Fruit fly (Drosophila melanogaster) whole organism, embryonic: ENCODE data around the gene Dpm2.
A peak's percentile ranks its signal among the peaks of the same experiment; 100 is the strongest.

Experiments
- Abd-B ChIP-seq: fragments of 200-800 bp; sonication (Bioruptor generic); optimal IDR thresholded peaks from 2 replicates; lab custom pipeline; 2018; ENCODE audit warnings: missing biosample characterization, mild to moderate bottlenecking, missing genetic modification characterization, moderate library complexity
- Atf6 ChIP-seq: fragments of 200-800 bp; sonication (Bioruptor generic); IDR thresholded peaks from 2 replicates; pipeline ENCODE4 v1.3.6; 2022; ENCODE audit warnings: missing biosample characterization, missing genetic modification characterization
- C15 ChIP-seq: fragments of 200-800 bp; sonication (Bioruptor generic); IDR thresholded peaks from 3 replicates; pipeline ENCODE4 v1.3.6; 2022; ENCODE audit warnings: missing biosample characterization, missing genetic modification characterization
- CG10209 ChIP-seq: fragments of 200-800 bp; sonication (Bioruptor generic); optimal IDR thresholded peaks from 3 replicates; lab custom pipeline; 2017; ENCODE audit warnings: missing biosample characterization, mild to moderate bottlenecking, missing genetic modification characterization, missing genetic modification reagents
- CG11398 ChIP-seq: fragments of 200-800 bp; sonication (Bioruptor generic); optimal IDR thresholded peaks from 2 replicates; lab custom pipeline; 2016; ENCODE audit warnings: missing biosample characterization, missing genetic modification characterization
- CG12155 ChIP-seq: fragments of 200-800 bp; sonication (Bioruptor generic); optimal IDR thresholded peaks from 3 replicates; lab custom pipeline; 2016; ENCODE audit warnings: missing biosample characterization, missing genetic modification characterization
- CG12236 ChIP-seq: fragments of 200-800 bp; sonication (Bioruptor generic); optimal IDR thresholded peaks from 2 replicates; lab custom pipeline; 2016; ENCODE audit warnings: missing biosample characterization, missing genetic modification characterization
- CG14965 ChIP-seq: fragments of 200-800 bp; sonication (Bioruptor generic); optimal IDR thresholded peaks from 2 replicates; lab custom pipeline; 2016; ENCODE audit warnings: missing biosample characterization, missing genetic modification characterization, borderline replicate concordance
- CG15011 ChIP-seq: fragments of 200-800 bp; sonication (Bioruptor generic); optimal IDR thresholded peaks from 3 replicates; lab custom pipeline; 2018; ENCODE audit warnings: missing biosample characterization, mild to moderate bottlenecking, missing genetic modification characterization
- CG15269 ChIP-seq: fragments of 200-800 bp; sonication (Bioruptor generic); optimal IDR thresholded peaks from 2 replicates; lab custom pipeline; 2018; ENCODE audit warnings: missing biosample characterization, mild to moderate bottlenecking, missing genetic modification characterization, moderate library complexity
- CG2712 ChIP-seq: fragments of 200-800 bp; optimal IDR thresholded peaks from 3 replicates; lab custom pipeline; 2019; ENCODE audit warnings: missing biosample characterization, mild to moderate bottlenecking, missing genetic modification characterization, moderate library complexity
- CG4730 ChIP-seq: fragments of 200-800 bp; sonication (Bioruptor generic); IDR thresholded peaks from 2 replicates; pipeline ENCODE4 v1.3.6; 2022; ENCODE audit warnings: missing biosample characterization, missing genetic modification characterization
- CG6272 ChIP-seq: fragments of 200-800 bp; sonication (Bioruptor generic); IDR thresholded peaks from 2 replicates; pipeline ENCODE4 v1.3.6; 2022; ENCODE audit warnings: missing biosample characterization, missing genetic modification characterization
- CG6689 ChIP-seq: fragments of 200-800 bp; sonication (Bioruptor generic); IDR thresholded peaks from 2 replicates; pipeline ENCODE4 v1.3.6; 2022; ENCODE audit warnings: missing biosample characterization, missing genetic modification characterization
- CG7372 ChIP-seq: fragments of 200-800 bp; sonication (Bioruptor generic); IDR thresholded peaks from 2 replicates; pipeline ENCODE4 v1.3.6; 2022; ENCODE audit warnings: missing biosample characterization, missing genetic modification characterization
- CG9932 ChIP-seq: fragments of 200-800 bp; sonication (Bioruptor generic); IDR thresholded peaks from 2 replicates; pipeline ENCODE4 v1.3.6; 2022; ENCODE audit warnings: missing biosample characterization, missing genetic modification characterization
- Camta ChIP-seq: fragments of 200-800 bp; sonication (Bioruptor generic); optimal IDR thresholded peaks from 2 replicates; lab custom pipeline; 2016; ENCODE audit warnings: missing biosample characterization, missing genetic modification characterization
- CrebB ChIP-seq: fragments of 200-800 bp; sonication (Bioruptor generic); optimal IDR thresholded peaks from 3 replicates; lab custom pipeline; 2018; ENCODE audit warnings: missing biosample characterization, mild to moderate bottlenecking, missing genetic modification characterization
- Dad ChIP-seq: fragments of 200-800 bp; sonication (Bioruptor generic); optimal IDR thresholded peaks from 3 replicates; lab custom pipeline; 2016; ENCODE audit warnings: missing biosample characterization, missing genetic modification characterization
- Dfd ChIP-seq, 2 experiments: fragments of >200 bp; optimal IDR thresholded peaks; 2 replicates each; lab custom pipeline; 2017; ENCODE audit warnings: missing biosample characterization in 2 of 2, missing genetic modification characterization in 2 of 2
- E2f2 ChIP-seq: fragments of 200-800 bp; sonication (Bioruptor generic); IDR thresholded peaks from 2 replicates; pipeline ENCODE4 v1.3.6; 2022; ENCODE audit warnings: missing biosample characterization, missing genetic modification characterization
- HLH4C ChIP-seq: fragments of 200-800 bp; sonication (Bioruptor generic); IDR thresholded peaks from 3 replicates; pipeline ENCODE4 v1.3.6; 2022; ENCODE audit warnings: missing biosample characterization, missing genetic modification characterization; ENCODE audit not compliant: partially characterized antibody
- HmgD ChIP-seq: fragments of 200-800 bp; sonication (Bioruptor generic); optimal IDR thresholded peaks from 3 replicates; lab custom pipeline; 2016; ENCODE audit warnings: missing biosample characterization, missing genetic modification characterization
- Hr3 ChIP-seq: fragments of 200-800 bp; sonication (Bioruptor generic); optimal IDR thresholded peaks from 3 replicates; lab custom pipeline; 2016; ENCODE audit warnings: missing biosample characterization, missing genetic modification characterization
- Mes4 ChIP-seq: fragments of 200-800 bp; sonication (Bioruptor generic); optimal IDR thresholded peaks from 2 replicates; lab custom pipeline; 2016; ENCODE audit warnings: missing biosample characterization, missing genetic modification characterization
- Nf-YB ChIP-seq: fragments of 200-800 bp; sonication (Bioruptor generic); optimal IDR thresholded peaks from 3 replicates; lab custom pipeline; 2019; ENCODE audit warnings: missing biosample characterization, mild to moderate bottlenecking, missing genetic modification characterization, moderate library complexity
- Nf-YC ChIP-seq: fragments of 200-800 bp; optimal IDR thresholded peaks from 3 replicates; lab custom pipeline; 2019; ENCODE audit warnings: missing biosample characterization, mild to moderate bottlenecking, missing genetic modification characterization, moderate library complexity
- Sry-δ ChIP-seq: fragments of 200-800 bp; sonication (Bioruptor generic); optimal IDR thresholded peaks from 2 replicates; lab custom pipeline; 2016; ENCODE audit warnings: missing biosample characterization, missing genetic modification characterization
- abd-A ChIP-seq: fragments of 200-800 bp; sonication (Bioruptor generic); optimal IDR thresholded peaks from 3 replicates; lab custom pipeline; 2019; ENCODE audit warnings: missing biosample characterization, mild to moderate bottlenecking, missing genetic modification characterization, moderate library complexity
- caup ChIP-seq: fragments of 200-800 bp; sonication (Bioruptor generic); optimal IDR thresholded peaks from 3 replicates; lab custom pipeline; 2017; ENCODE audit warnings: missing biosample characterization, mild to moderate bottlenecking, missing genetic modification characterization, moderate library complexity; ENCODE audit not compliant: severe bottlenecking
- croc ChIP-seq: fragments of 200-800 bp; sonication (Bioruptor generic); conservative IDR thresholded peaks from 3 replicates; pipeline ENCODE4 v1.3.6; 2022; ENCODE audit warnings: missing biosample characterization, missing genetic modification characterization
- da ChIP-seq: fragments of 200-800 bp; sonication (Bioruptor generic); optimal IDR thresholded peaks from 2 replicates; lab custom pipeline; 2016; ENCODE audit warnings: missing biosample characterization, missing genetic modification characterization
- grn ChIP-seq: fragments of 200-800 bp; sonication (Bioruptor generic); optimal IDR thresholded peaks from 3 replicates; lab custom pipeline; 2017; ENCODE audit warnings: missing biosample characterization, missing genetic modification characterization
- hth ChIP-seq: fragments of >200 bp; optimal IDR thresholded peaks from 2 replicates; lab custom pipeline; 2017; ENCODE audit warnings: inconsistent platforms
- insv ChIP-seq, 2 experiments: fragments of 200-800 bp; sonication (Bioruptor generic); optimal IDR thresholded peaks; 3 replicates each; lab custom pipeline; 2016 to 2018; ENCODE audit warnings: missing biosample characterization in 2 of 2, missing genetic modification characterization in 2 of 2
- inv ChIP-seq: fragments of 200-800 bp; sonication (Bioruptor generic); IDR thresholded peaks from 2 replicates; pipeline ENCODE4 v1.3.6; 2022; ENCODE audit warnings: missing biosample characterization, missing genetic modification characterization; ENCODE audit not compliant: partially characterized antibody
- kay ChIP-seq: fragments of 200-800 bp; sonication (Bioruptor generic); optimal IDR thresholded peaks from 2 replicates; lab custom pipeline; 2016; ENCODE audit warnings: missing biosample characterization, missing genetic modification characterization
- nau ChIP-seq: fragments of 200-800 bp; sonication (Bioruptor generic); optimal IDR thresholded peaks from 3 replicates; lab custom pipeline; 2017; ENCODE audit warnings: missing biosample characterization, mild to moderate bottlenecking, missing genetic modification characterization, missing genetic modification reagents
- oc ChIP-seq: fragments of 200-800 bp; sonication (Bioruptor generic); optimal IDR thresholded peaks from 2 replicates; lab custom pipeline; 2018; ENCODE audit warnings: missing biosample characterization, mild to moderate bottlenecking, missing genetic modification characterization, moderate library complexity
- otp ChIP-seq: fragments of 200-800 bp; sonication (Bioruptor generic); IDR thresholded peaks from 3 replicates; pipeline ENCODE4, ENCODE4 v1.3.6; 2022; ENCODE audit warnings: missing biosample characterization, missing genetic modification characterization
- row ChIP-seq: fragments of 200-800 bp; sonication (Bioruptor generic); IDR thresholded peaks from 3 replicates; pipeline ENCODE4 v1.3.6; 2022; ENCODE audit warnings: missing biosample characterization, missing genetic modification characterization
- schlank ChIP-seq: fragments of 200-800 bp; sonication (Bioruptor generic); optimal IDR thresholded peaks from 2 replicates; lab custom pipeline; 2018; ENCODE audit warnings: missing biosample characterization, mild to moderate bottlenecking, missing genetic modification characterization
- sens ChIP-seq: fragments of 200-800 bp; sonication (Bioruptor generic); peaks from one replicate; lab custom pipeline; 2016; ENCODE audit warnings: missing biosample characterization, missing genetic modification characterization
- sisA ChIP-seq: fragments of 200-800 bp; sonication (Bioruptor generic); IDR thresholded peaks from 2 replicates; pipeline ENCODE4 v1.3.6; 2022; ENCODE audit warnings: missing biosample characterization, missing genetic modification characterization
- stc ChIP-seq: fragments of 200-800 bp; sonication (Bioruptor generic); IDR thresholded peaks from 2 replicates; pipeline ENCODE4 v1.3.6; 2022; ENCODE audit warnings: missing biosample characterization, missing genetic modification characterization
- twi ChIP-seq: fragments of 200-800 bp; optimal IDR thresholded peaks from 2 replicates; lab custom pipeline; 2019; ENCODE audit warnings: missing biosample characterization, mild to moderate bottlenecking, missing genetic modification characterization, moderate library complexity
- unc-4 ChIP-seq: fragments of 200-800 bp; sonication (Bioruptor generic); IDR thresholded peaks from 2 replicates; pipeline ENCODE4 v1.3.6; 2022; ENCODE audit warnings: missing biosample characterization, missing genetic modification characterization; ENCODE audit not compliant: partially characterized antibody
- yki ChIP-seq: fragments of >200 bp; optimal IDR thresholded peaks from 3 replicates; lab custom pipeline; 2018
- zen2 ChIP-seq: fragments of 200-800 bp; sonication (Bioruptor generic); IDR thresholded peaks from 3 replicates; pipeline ENCODE4 v1.3.6; 2022; ENCODE audit warnings: missing biosample characterization, missing genetic modification characterization; ENCODE audit not compliant: partially characterized antibody

Dpm2 gene

DNA sequence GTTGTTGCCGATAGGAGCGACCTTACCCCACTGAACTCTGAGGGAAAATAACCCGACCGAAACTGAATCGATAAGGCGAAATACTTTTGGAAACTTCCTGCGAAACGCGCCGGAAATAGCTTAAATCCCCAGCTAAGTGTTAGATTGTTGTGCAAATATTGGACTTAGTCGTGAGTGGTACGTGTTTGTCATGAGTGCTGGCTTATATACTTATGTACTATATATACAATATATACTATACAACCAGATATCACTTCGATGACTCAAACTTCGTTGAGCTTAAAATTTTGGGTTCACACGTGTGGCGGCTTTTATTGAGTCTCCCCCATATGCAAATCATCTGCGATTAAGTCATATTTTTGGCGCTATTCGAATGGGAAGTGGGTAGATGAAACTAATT, 26.9 kb downstream of the Dpm2 start (continued):
- no peak for TF ChIP-seq CG14965
- no peak for TF ChIP-seq kay (GFP tag; lab: Kevin White, UChicago)
- TF ChIP-seq oc (tag; lab: Kevin White, UChicago), result peak; percentile 33
- no peak for TF ChIP-seq C15
- 0 out of 2 replicates have a peak, but pooled peaks have one; percentile 12 for TF ChIP-seq Atf6 (GFP tag; lab: Robert Waterston, UW)
- TF ChIP-seq CG4730 (GFP tag; lab: Robert Waterston, UW), result no peak
- TF ChIP-seq, all 482 proteins: peak for 9

dm6 chr3L:3348956-3349824, 29.8 kb downstream of the Dpm2 start:
- TF ChIP-seq CG6272 (GFP tag; lab: Robert Waterston, UW) (no peak), CG12155 (GFP tag; lab: Kevin White, UChicago) (no peak), Mes4 (no peak), Nf-YB (GFP tag; lab: Kevin White, UChicago) (peak; percentile 61), inv (GFP tag; lab: Robert Waterston, UW) (no peak), Dad (GFP tag; lab: Kevin White, UChicago) (no peak), unc-4 (GFP tag; lab: Robert Waterston, UW) (no peak), sens (GFP tag; lab: Kevin White, UChicago) (peak; percentile 8), insv (GFP tag; optimal IDR thresholded peaks at IDR 0.05; lab: Kevin White, UChicago) (no peak), croc (no peak), grn (no peak), CG2712 (tag; lab: Kevin White, UChicago) (no peak), CG6689 (GFP tag; lab: Robert Waterston, UW) (no peak), CG15011 (GFP tag; lab: Kevin White, UChicago) (no peak), Camta (GFP tag; lab: Kevin White, UChicago) (no peak), Atf6 (GFP tag; lab: Robert Waterston, UW) (peak; percentile 36; the same call in 1 of the 2 replicates), CrebB (peak; percentile 1), otp (GFP tag; lab: Robert Waterston, UW) (no peak), CG15269 (tag; lab: Kevin White, UChicago) (no peak), HLH4C (no peak), schlank (tag; lab: Kevin White, UChicago) (no peak), abd-A (tag; lab: Kevin White, UChicago) (no peak), Nf-YC (tag; lab: Kevin White, UChicago) (peak; percentile 69), E2f2 (GFP tag; lab: Robert Waterston, UW) (no peak), caup (no peak), CG11398 (GFP tag; lab: Kevin White, UChicago) (no peak), Sry-δ (GFP tag; lab: Kevin White, UChicago) (no peak), twi (peak; percentile 95), Dfd (GFP tag; optimal IDR thresholded peaks at IDR 0.05; lab: Kevin White, UChicago) (no peak), Abd-B (GFP tag; lab: Kevin White, UChicago) (no peak), sisA (GFP tag; lab: Robert Waterston, UW) (no peak), row (GFP tag; lab: Robert Waterston, UW) (no peak), stc (no peak), da (GFP tag; lab: Kevin White, UChicago) (no peak), hth (lab: Kevin White, UChicago) (no peak), CG10209 (GFP tag; lab: Kevin White, UChicago) (no peak), CG7372 (GFP tag; lab: Robert Waterston, UW) (no peak), CG9932 (GFP tag; lab: Robert Waterston, UW) (no peak), yki (lab: Kevin White, UChicago) (no peak), nau (GFP tag; lab: Kevin White, UChicago) (no peak), HmgD (GFP tag; lab: Kevin White, UChicago) (no peak), Hr3 (GFP tag; lab: Kevin White, UChicago) (no peak), zen2 (GFP tag; lab: Robert Waterston, UW) (no peak), CG12236 (no peak)
